Worm (Caenorhabditis elegans) whole organism, L4 larva: ENCODE results near the gene cup-15.

Source experiments
- F10B5.3 ChIP-seq: sonication (generic microtip); optimal IDR thresholded peaks from 2 replicates; lab custom pipeline; 2016; ENCODE audit warnings: mild to moderate bottlenecking, missing genetic modification characterization, missing compliant biosample characterization
- R02D3.7 ChIP-seq: fragments of 150-350 bp; sonication (generic microtip); optimal IDR thresholded peaks from 3 replicates; lab custom pipeline; 2014; ENCODE audit warnings: missing biosample characterization, missing genetic modification characterization
- Y105C5A.15 ChIP-seq: fragments of 200-800 bp; sonication (Bioruptor generic); IDR thresholded peaks from 2 replicates; pipeline ENCODE4 v1.3.6; 2022; ENCODE audit warnings: missing genetic modification characterization, missing compliant biosample characterization
- Y5F2A.4 ChIP-seq: fragments of 200-800 bp; sonication (Bioruptor generic); optimal IDR thresholded peaks from 2 replicates; lab custom pipeline; 2018; ENCODE audit warnings: mild to moderate bottlenecking, missing genetic modification characterization, missing compliant biosample characterization
- arid-1 ChIP-seq: fragments of 200-800 bp; sonication (Bioruptor generic); conservative IDR thresholded peaks from 2 replicates; pipeline ENCODE4 v1.3.6; 2022; ENCODE audit warnings: missing genetic modification reagents, missing genetic modification characterization, missing compliant biosample characterization
- ceh-20 ChIP-seq: fragments of 200-800 bp; sonication (Bioruptor generic); IDR thresholded peaks from 2 replicates; pipeline ENCODE4 v1.3.6; 2022; ENCODE audit warnings: missing genetic modification reagents, missing genetic modification characterization, missing compliant biosample characterization
- ceh-32 ChIP-seq: sonication (generic microtip); optimal IDR thresholded peaks from 2 replicates; lab custom pipeline; 2016; ENCODE audit warnings: mild to moderate bottlenecking, missing genetic modification characterization, missing compliant biosample characterization; ENCODE audit not compliant: poor library complexity
- ceh-44 ChIP-seq: fragments of 200-800 bp; sonication (Bioruptor generic); IDR thresholded peaks from 2 replicates; pipeline ENCODE4 v1.3.6; 2022; ENCODE audit warnings: missing genetic modification reagents, missing genetic modification characterization, missing compliant biosample characterization
- cey-2 ChIP-seq: sonication (generic microtip); optimal IDR thresholded peaks from 3 replicates; lab custom pipeline; 2017; ENCODE audit warnings: missing genetic modification characterization, mild to moderate bottlenecking, missing compliant biosample characterization, antibody characterized with exemption, borderline replicate concordance; ENCODE audit not compliant: insufficient read depth
- daf-16 ChIP-seq, 3 experiments: sonication (generic microtip); optimal IDR thresholded peaks; 2 replicates each; lab custom pipeline; 2016 to 2017; ENCODE audit warnings: missing genetic modification characterization in 3 of 3, missing genetic modification reagents in 3 of 3, mild to moderate bottlenecking in 2 of 3, missing compliant biosample characterization in 2 of 3, missing biosample characterization in 1 of 3, moderate library complexity in 1 of 3
- daf-19 ChIP-seq: fragments of 200-800 bp; sonication (Bioruptor generic); conservative IDR thresholded peaks from 2 replicates; pipeline ENCODE4 v1.3.6; 2022; ENCODE audit warnings: missing genetic modification characterization, missing compliant biosample characterization
- dmd-6 ChIP-seq: fragments of 200-800 bp; sonication (Bioruptor generic); IDR thresholded peaks from 2 replicates; pipeline ENCODE4 v1.3.6; 2022; ENCODE audit warnings: missing genetic modification reagents, missing genetic modification characterization, missing compliant biosample characterization
- duxl-1 ChIP-seq: sonication (generic microtip); optimal IDR thresholded peaks from 2 replicates; lab custom pipeline; 2016; ENCODE audit warnings: mild to moderate bottlenecking, missing genetic modification characterization, moderate library complexity, missing compliant biosample characterization; ENCODE audit not compliant: poor library complexity
- hlh-11 ChIP-seq: fragments of 200-800 bp; sonication (Bioruptor generic); optimal IDR thresholded peaks from 2 replicates; lab custom pipeline; 2018; ENCODE audit warnings: mild to moderate bottlenecking, missing genetic modification characterization, missing compliant biosample characterization
- hlh-30 ChIP-seq: sonication (generic microtip); optimal IDR thresholded peaks from 2 replicates; lab custom pipeline; 2017; ENCODE audit warnings: antibody characterized with exemption, mild to moderate bottlenecking, missing genetic modification characterization, missing compliant biosample characterization; ENCODE audit not compliant: insufficient read depth
- jun-1 ChIP-seq: fragments of 150-350 bp; optimal IDR thresholded peaks from 2 replicates; lab custom pipeline; 2014; ENCODE audit warnings: missing biosample characterization, missing genetic modification reagents, missing genetic modification characterization
- lin-29 ChIP-seq: fragments of 200-800 bp; sonication (Bioruptor generic); IDR thresholded peaks from 2 replicates; pipeline ENCODE4 v1.3.6; 2022; ENCODE audit warnings: missing genetic modification reagents, missing genetic modification characterization, missing compliant biosample characterization
- madf-9 ChIP-seq: fragments of 200-800 bp; sonication (Bioruptor generic); conservative IDR thresholded peaks from 2 replicates; pipeline ENCODE4 v1.3.6; 2022; ENCODE audit warnings: missing genetic modification reagents, missing genetic modification characterization, missing compliant biosample characterization
- mdl-1 ChIP-seq, 2 experiments: fragments of 150-350 bp in 1 of 2; sonication (generic microtip) in 1 of 2; optimal IDR thresholded peaks; 2 replicates each; lab custom pipeline; 2014 to 2017; ENCODE audit warnings: missing biosample characterization in 2 of 2, missing genetic modification characterization in 2 of 2
- mxl-2 ChIP-seq: fragments of 200-800 bp; sonication (Bioruptor generic); conservative IDR thresholded peaks from 2 replicates; pipeline ENCODE4 v1.3.6; 2022; ENCODE audit warnings: missing genetic modification reagents, missing genetic modification characterization, missing compliant biosample characterization
- nhr-102 ChIP-seq: sonication (generic microtip); optimal IDR thresholded peaks from 2 replicates; lab custom pipeline; 2016; ENCODE audit warnings: mild to moderate bottlenecking, missing genetic modification characterization, moderate library complexity, missing compliant biosample characterization
- nhr-25 ChIP-seq: sonication (generic microtip); optimal IDR thresholded peaks from 2 replicates; lab custom pipeline; 2017; ENCODE audit warnings: missing genetic modification characterization, mild to moderate bottlenecking, missing compliant biosample characterization, antibody characterized with exemption, moderate library complexity, borderline replicate concordance; ENCODE audit not compliant: insufficient read depth
- nhr-28 ChIP-seq: fragments of 150-350 bp; optimal IDR thresholded peaks from 2 replicates; lab custom pipeline; 2014; ENCODE audit warnings: missing biosample characterization, missing genetic modification characterization
- php-3 ChIP-seq: fragments of 200-800 bp; sonication (Bioruptor generic); IDR thresholded peaks from 2 replicates; pipeline ENCODE4 v1.3.6; 2022; ENCODE audit warnings: missing genetic modification reagents, missing genetic modification characterization, missing compliant biosample characterization
- pqm-1 ChIP-seq: sonication (generic microtip); optimal IDR thresholded peaks from 2 replicates; lab custom pipeline; 2017; ENCODE audit warnings: missing biosample characterization, missing genetic modification characterization
- rbr-2 ChIP-seq: sonication (generic microtip); optimal IDR thresholded peaks from 2 replicates; lab custom pipeline; 2016; ENCODE audit warnings: missing genotype, missing genetic modification characterization, missing compliant biosample characterization
- saeg-2 ChIP-seq: fragments of 200-800 bp; sonication (Bioruptor generic); IDR thresholded peaks from 2 replicates; pipeline ENCODE4 v1.3.6; 2022; ENCODE audit warnings: missing genetic modification reagents, missing genetic modification characterization, missing compliant biosample characterization
- snpc-1.2 ChIP-seq: fragments of 200-800 bp; sonication (Bioruptor generic); IDR thresholded peaks from 2 replicates; pipeline ENCODE4 v1.3.6; 2022; ENCODE audit warnings: missing genetic modification reagents, missing genetic modification characterization, missing compliant biosample characterization
- snpc-4 ChIP-seq: fragments of 150-350 bp; optimal IDR thresholded peaks from 2 replicates; lab custom pipeline; 2014; ENCODE audit warnings: missing biosample characterization, missing genetic modification characterization
- tag-97 ChIP-seq: fragments of 200-800 bp; sonication (Bioruptor generic); IDR thresholded peaks from 2 replicates; pipeline ENCODE4 v1.3.6; 2022; ENCODE audit warnings: missing genetic modification characterization, missing compliant biosample characterization
- tra-1 ChIP-seq: fragments of 200-800 bp; sonication (Bioruptor generic); IDR thresholded peaks from 2 replicates; pipeline ENCODE4 v1.3.6; 2022; ENCODE audit warnings: missing genetic modification reagents, missing genetic modification characterization, missing compliant biosample characterization
- unc-62 ChIP-seq, 3 experiments: fragments of 150-350 bp in 1 of 3; sonication (generic microtip); optimal IDR thresholded peaks in 2 of 3; peaks in 1 of 3; 1 replicate in 1 of 3; 2 replicates in 2 of 3; lab custom pipeline; 2014 to 2017; ENCODE audit warnings: missing biosample characterization in 3 of 3, missing genetic modification characterization in 3 of 3, missing genetic modification reagents in 3 of 3, missing genotype in 1 of 3
- vab-7 ChIP-seq: fragments of 200-800 bp; sonication (Bioruptor generic); IDR thresholded peaks from 2 replicates; pipeline ENCODE4 v1.3.6; 2022; ENCODE audit warnings: missing genetic modification reagents, missing genetic modification characterization, missing compliant biosample characterization
- zfp-2 ChIP-seq: sonication (generic microtip); optimal IDR thresholded peaks from 2 replicates; lab custom pipeline; 2016; ENCODE audit warnings: mild to moderate bottlenecking, missing genetic modification characterization, missing compliant biosample characterization
- zfp-3 ChIP-seq: fragments of 200-800 bp; sonication (Bioruptor generic); conservative IDR thresholded peaks from 2 replicates; pipeline ENCODE4 v1.3.6; 2022; ENCODE audit warnings: missing genetic modification reagents, missing genetic modification characterization, missing compliant biosample characterization
- zip-11 ChIP-seq: fragments of 200-800 bp; sonication (Bioruptor generic); IDR thresholded peaks from 2 replicates; pipeline ENCODE4 v1.3.6; 2022; ENCODE audit warnings: missing genetic modification characterization, missing compliant biosample characterization
- zip-2 ChIP-seq: fragments of 150-350 bp; optimal IDR thresholded peaks from 2 replicates; lab custom pipeline; 2014; ENCODE audit warnings: missing biosample characterization, missing genetic modification characterization

cup-15 gene

ce11 chrII:9325555-9325954 lies 27.2 kb upstream of the cup-15 start:
- no peak for TF ChIP-seq ceh-20 (GFP tag; lab: Robert Waterston, UW)
- TF ChIP-seq dmd-6: peak; percentile 77
- TF ChIP-seq madf-9 (GFP tag; lab: Robert Waterston, UW): no peak
- no peak for TF ChIP-seq ceh-32 (tag; lab: Kevin White, UChicago)
- no peak for TF ChIP-seq duxl-1 (tag; lab: Kevin White, UChicago)
- no peak for TF ChIP-seq Y5F2A.4 (GFP tag; lab: Kevin White, UChicago)
- 0 out of 2 replicates have a peak, but pooled peaks have one; percentile 16 for TF ChIP-seq php-3 (GFP tag; lab: Robert Waterston, UW)
- TF ChIP-seq mxl-2 (GFP tag; lab: Robert Waterston, UW): no peak
- no peak for TF ChIP-seq R02D3.7 (tag; lab: Kevin White, UChicago)
- no peak for TF ChIP-seq saeg-2 (GFP tag; lab: Robert Waterston, UW)
- TF ChIP-seq mdl-1 (tag; optimal IDR thresholded peaks at IDR 0.05; lab: Kevin White, UChicago): no peak
- TF ChIP-seq lin-29 (GFP tag; lab: Robert Waterston, UW): no peak
- TF ChIP-seq nhr-28: peak; percentile 59
- peak; percentile 78 for TF ChIP-seq pqm-1 (tag; lab: Kevin White, UChicago)
- TF ChIP-seq hlh-11 (tag; lab: Kevin White, UChicago): peak; percentile 81
- TF ChIP-seq daf-16 (GFP tag; optimal IDR thresholded peaks at IDR 0.05; lab: Kevin White, UChicago): no peak
- TF ChIP-seq daf-16 (tag; optimal IDR thresholded peaks at IDR 0.05; lab: Kevin White, UChicago): peak; percentile 57

- TF ChIP-seq arid-1 (no peak), hlh-11 (tag; lab: Kevin White, UChicago) (no peak), jun-1 (tag; lab: Kevin White, UChicago) (no peak), ceh-44 (GFP tag; lab: Robert Waterston, UW) (no peak)
- TF ChIP-seq, all 104 proteins: peak for 0
These were observed 23.3 kb upstream of the cup-15 start, which contains the start of gene wbp-2 for ce11 chrII:9329474-9329873. wbp-2 (plus strand) TSS chrII:9329774.

ce11 chrII:9331343-9331742 lies 21.5 kb upstream of the cup-15 start, which contains the start of gene eif-3.F:
eif-3.F (plus strand) TSS chrII:9331643.
- TF ChIP-seq vab-7 (GFP tag; lab: Robert Waterston, UW) (no peak), unc-62 (GFP tag; optimal IDR thresholded peaks at IDR 0.05 in 1 of 2; lab: Kevin White, UChicago) (no peak), unc-62 (tag; optimal IDR thresholded peaks at IDR 0.05; lab: Kevin White, UChicago) (no peak), hlh-30 (tag; lab: Kevin White, UChicago) (no peak), snpc-4 (tag; lab: Kevin White, UChicago) (no peak), zfp-2 (no peak), zfp-3 (no peak), ceh-44 (GFP tag; lab: Robert Waterston, UW) (no peak), cey-2 (no peak)

ce11 chrII:9333034-9333433 lies 19.8 kb upstream of the cup-15 start:
- TF ChIP-seq F10B5.3 (no peak), tag-97 (GFP tag; lab: Robert Waterston, UW) (no peak), rbr-2 (tag; lab: Kevin White, UChicago) (no peak), daf-19 (no peak), mxl-2 (GFP tag; lab: Robert Waterston, UW) (no peak), nhr-25 (no peak), zip-2 (tag; lab: Kevin White, UChicago) (no peak), snpc-1.2 (GFP tag; lab: Robert Waterston, UW) (no peak), tra-1 (GFP tag; lab: Robert Waterston, UW) (no peak), php-3 (GFP tag; lab: Robert Waterston, UW) (no peak), ceh-32 (tag; lab: Kevin White, UChicago) (no peak), Y105C5A.15 (GFP tag; lab: Robert Waterston, UW) (no peak), zip-11 (GFP tag; lab: Robert Waterston, UW) (no peak), jun-1 (tag; lab: Kevin White, UChicago) (no peak), nhr-102 (tag; lab: Kevin White, UChicago) (no peak)
- TF ChIP-seq, all 104 proteins: peak for 0
